Worm (Caenorhabditis elegans) whole organism, L2 larva: Measurements from ENCODE around the gene F38B2.2.

ENCODE experiments used
- C34F6.9 ChIP-seq: fragments of 150-350 bp; optimal IDR thresholded peaks from 2 replicates; lab custom pipeline; 2014; ENCODE audit warnings: missing biosample characterization, missing genetic modification characterization
- alr-1 ChIP-seq: fragments of 150-350 bp; optimal IDR thresholded peaks from 2 replicates; lab custom pipeline; 2014; ENCODE audit warnings: missing biosample characterization, missing genetic modification characterization
- blmp-1 ChIP-seq: sonication (generic microtip); optimal IDR thresholded peaks from 2 replicates; lab custom pipeline; 2017; ENCODE audit warnings: missing genetic modification characterization, mild to moderate bottlenecking, missing compliant biosample characterization, antibody characterized with exemption, moderate library complexity; ENCODE audit not compliant: insufficient read depth
- ceh-16 ChIP-seq: fragments of 150-350 bp; optimal IDR thresholded peaks from 2 replicates; lab custom pipeline; 2014; ENCODE audit warnings: missing biosample characterization, missing genetic modification characterization
- ceh-82 ChIP-seq: fragments of 150-350 bp; optimal IDR thresholded peaks from 2 replicates; lab custom pipeline; 2014; ENCODE audit warnings: missing biosample characterization, missing genetic modification characterization
- egl-27 ChIP-seq: sonication (generic microtip); optimal IDR thresholded peaks from 3 replicates; lab custom pipeline; 2017; ENCODE audit warnings: missing biosample characterization, missing genetic modification reagents, missing genetic modification characterization
- elt-1 ChIP-seq: fragments of 150-350 bp; optimal IDR thresholded peaks from 2 replicates; lab custom pipeline; 2014; ENCODE audit warnings: missing biosample characterization, missing genetic modification characterization
- elt-3 ChIP-seq: sonication (generic microtip); optimal IDR thresholded peaks from 2 replicates; lab custom pipeline; 2017; ENCODE audit warnings: missing biosample characterization, missing genetic modification characterization
- fos-1 ChIP-seq: fragments of 150-350 bp; optimal IDR thresholded peaks from 2 replicates; lab custom pipeline; 2014; ENCODE audit warnings: missing biosample characterization, missing genetic modification characterization
- gmeb-1 ChIP-seq: fragments of 150-350 bp; optimal IDR thresholded peaks from 2 replicates; lab custom pipeline; 2014; ENCODE audit warnings: missing biosample characterization, missing genetic modification characterization
- lin-11 ChIP-seq: fragments of 150-350 bp; sonication (generic microtip); optimal IDR thresholded peaks from 2 replicates; lab custom pipeline; 2014; ENCODE audit warnings: missing biosample characterization, missing genetic modification characterization, inconsistent platforms, mixed read lengths
- lin-13 ChIP-seq: fragments of 150-350 bp; optimal IDR thresholded peaks from 2 replicates; lab custom pipeline; 2014; ENCODE audit warnings: missing biosample characterization, missing genetic modification reagents, missing genetic modification characterization
- lin-39 ChIP-seq: fragments of 150-350 bp; optimal IDR thresholded peaks from 2 replicates; lab custom pipeline; 2014; ENCODE audit warnings: missing biosample characterization, missing genetic modification reagents, missing genetic modification characterization
- mab-5 ChIP-seq: fragments of 150-350 bp; optimal IDR thresholded peaks from 2 replicates; lab custom pipeline; 2014; ENCODE audit warnings: missing biosample characterization, missing genetic modification characterization
- mbf-1 ChIP-seq: sonication (generic microtip); optimal IDR thresholded peaks from 2 replicates; lab custom pipeline; 2017; ENCODE audit warnings: missing biosample characterization, missing genetic modification characterization
- mdl-1 ChIP-seq, 2 experiments: fragments of 150-350 bp in 1 of 2; sonication (generic microtip) in 1 of 2; optimal IDR thresholded peaks; 2 replicates each; lab custom pipeline; 2017; ENCODE audit warnings: missing biosample characterization in 2 of 2, missing genetic modification characterization in 2 of 2
- nhr-11 ChIP-seq: fragments of 150-350 bp; optimal IDR thresholded peaks from 2 replicates; lab custom pipeline; 2014; ENCODE audit warnings: missing biosample characterization, missing genetic modification characterization
- nhr-129 ChIP-seq: fragments of 150-350 bp; optimal IDR thresholded peaks from 2 replicates; lab custom pipeline; 2014; ENCODE audit warnings: missing biosample characterization, missing genetic modification characterization
- nhr-21 ChIP-seq: fragments of 150-350 bp; optimal IDR thresholded peaks from 2 replicates; lab custom pipeline; 2014; ENCODE audit warnings: missing biosample characterization, missing genetic modification characterization
- nhr-23 ChIP-seq: fragments of 150-350 bp; optimal IDR thresholded peaks from 2 replicates; lab custom pipeline; 2014; ENCODE audit warnings: missing biosample characterization, missing genetic modification reagents, missing genetic modification characterization
- nhr-237 ChIP-seq: fragments of 150-350 bp; optimal IDR thresholded peaks from 2 replicates; lab custom pipeline; 2014; ENCODE audit warnings: missing biosample characterization, missing genetic modification characterization
- nhr-25 ChIP-seq: fragments of 150-350 bp; sonication (generic microtip); optimal IDR thresholded peaks from 3 replicates; lab custom pipeline; 2014; ENCODE audit warnings: missing biosample characterization, missing genetic modification characterization
- nhr-6 ChIP-seq: fragments of 150-350 bp; optimal IDR thresholded peaks from 2 replicates; lab custom pipeline; 2014; ENCODE audit warnings: missing biosample characterization, missing genetic modification characterization
- peb-1 ChIP-seq: fragments of 150-350 bp; optimal IDR thresholded peaks from 2 replicates; lab custom pipeline; 2014; ENCODE audit warnings: missing biosample characterization, missing genetic modification characterization
- sem-4 ChIP-seq: fragments of 150-350 bp; optimal IDR thresholded peaks from 2 replicates; lab custom pipeline; 2014; ENCODE audit warnings: missing biosample characterization, missing genetic modification reagents, missing genetic modification characterization
- skn-1 ChIP-seq: sonication (generic microtip); optimal IDR thresholded peaks from 2 replicates; lab custom pipeline; 2017; ENCODE audit warnings: missing biosample characterization, missing genetic modification characterization
- sma-9 ChIP-seq, 2 experiments: fragments of 150-350 bp in 1 of 2; sonication (generic microtip) in 1 of 2; optimal IDR thresholded peaks; 2 replicates each; lab custom pipeline; 2014 to 2016; ENCODE audit warnings: missing genetic modification characterization in 2 of 2, mild to moderate bottlenecking in 1 of 2, missing biosample characterization in 1 of 2, missing compliant biosample characterization in 1 of 2, missing genetic modification reagents in 1 of 2, moderate library complexity in 1 of 2
- unc-39 ChIP-seq: fragments of 150-350 bp; optimal IDR thresholded peaks from 2 replicates; lab custom pipeline; 2014; ENCODE audit warnings: missing biosample characterization, missing genetic modification characterization
- unc-55 ChIP-seq: fragments of 150-350 bp; sonication (generic microtip); optimal IDR thresholded peaks from 3 replicates; lab custom pipeline; 2014; ENCODE audit warnings: missing biosample characterization, missing genetic modification reagents, missing genetic modification characterization
- ztf-1 ChIP-seq: fragments of 200-800 bp; sonication (Bioruptor generic); conservative IDR thresholded peaks from 2 replicates; pipeline ENCODE4 v1.3.6; 2022; ENCODE audit warnings: missing genetic modification characterization, missing compliant biosample characterization
- ztf-11 ChIP-seq: sonication (generic microtip); optimal IDR thresholded peaks from 2 replicates; lab custom pipeline; 2017; ENCODE audit warnings: missing biosample characterization, missing genetic modification characterization
- ztf-4 ChIP-seq: fragments of 150-350 bp; optimal IDR thresholded peaks from 2 replicates; lab custom pipeline; 2014; ENCODE audit warnings: missing biosample characterization, missing genetic modification characterization

The F38B2.2 gene

DNA sequence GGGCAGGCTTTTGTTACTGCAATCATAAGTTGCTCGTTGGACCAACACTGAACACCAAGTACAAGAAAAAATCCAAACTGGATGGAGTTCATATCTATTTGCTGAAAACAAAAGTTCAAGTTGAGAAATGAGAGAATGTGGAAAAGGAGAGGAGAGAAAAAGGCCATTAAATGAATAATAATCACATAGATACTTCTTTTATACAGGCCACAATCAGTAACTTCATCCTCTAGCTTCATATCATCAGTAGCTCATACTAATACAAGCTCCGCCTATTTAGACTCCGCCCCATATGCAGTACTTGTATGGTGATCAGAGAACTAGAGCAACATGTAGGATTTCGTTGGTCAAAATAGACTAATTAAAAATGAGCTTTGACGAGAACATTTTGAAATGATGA, at the start of gene F38B2.2:
Gene F38B2.2 (minus strand): TSS at position 101 of the 400 bp plus-strand sequence.
- TF ChIP-seq sma-9 (GFP tag; optimal IDR thresholded peaks at IDR 0.05; lab: Kevin White, UChicago), result no peak
- TF ChIP-seq sma-9 (tag; optimal IDR thresholded peaks at IDR 0.05; lab: Kevin White, UChicago), result no peak
- TF ChIP-seq fos-1 (tag; lab: Kevin White, UChicago), result no peak
- TF ChIP-seq ceh-16 (tag; lab: Kevin White, UChicago), result no peak
- TF ChIP-seq lin-39, result no peak
- no peak for TF ChIP-seq egl-27
- no peak for TF ChIP-seq alr-1
- no peak for TF ChIP-seq skn-1 (tag; lab: Kevin White, UChicago)
- TF ChIP-seq mdl-1 (tag; optimal IDR thresholded peaks at IDR 0.05; lab: Kevin White, UChicago), result no peak
- no peak for TF ChIP-seq gmeb-1 (tag; lab: Kevin White, UChicago)
- TF ChIP-seq C34F6.9 (tag; lab: Kevin White, UChicago), result no peak
- no peak for TF ChIP-seq nhr-237 (tag; lab: Kevin White, UChicago)

DNA sequence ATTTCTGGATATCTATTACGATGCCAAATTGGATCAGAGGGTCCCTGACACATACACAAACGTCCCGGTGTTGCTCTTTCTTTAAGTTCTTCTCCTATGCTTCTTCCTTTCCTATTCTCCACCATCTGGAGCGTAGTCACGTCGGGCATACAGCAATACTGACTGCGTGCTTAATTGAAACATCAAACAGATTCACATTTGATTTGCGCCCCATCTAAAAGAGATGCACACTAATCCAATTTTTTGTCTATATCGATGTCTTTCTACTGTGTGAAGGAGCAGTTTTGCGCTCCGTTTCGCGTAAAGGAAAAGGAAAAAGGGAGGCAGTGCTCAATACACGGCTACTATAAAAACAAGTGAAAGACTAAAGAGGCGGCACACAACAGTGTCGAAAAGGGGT, 49.5 kb upstream of the F38B2.2 start:
- TF ChIP-seq mbf-1 (no peak), lin-39 (no peak), elt-1 (no peak), egl-27 (no peak), ztf-4 (tag; lab: Kevin White, UChicago) (no peak), sem-4 (no peak), elt-3 (no peak), nhr-129 (tag; lab: Kevin White, UChicago) (no peak), unc-39 (no peak), ceh-82 (tag; lab: Kevin White, UChicago) (no peak)

DNA sequence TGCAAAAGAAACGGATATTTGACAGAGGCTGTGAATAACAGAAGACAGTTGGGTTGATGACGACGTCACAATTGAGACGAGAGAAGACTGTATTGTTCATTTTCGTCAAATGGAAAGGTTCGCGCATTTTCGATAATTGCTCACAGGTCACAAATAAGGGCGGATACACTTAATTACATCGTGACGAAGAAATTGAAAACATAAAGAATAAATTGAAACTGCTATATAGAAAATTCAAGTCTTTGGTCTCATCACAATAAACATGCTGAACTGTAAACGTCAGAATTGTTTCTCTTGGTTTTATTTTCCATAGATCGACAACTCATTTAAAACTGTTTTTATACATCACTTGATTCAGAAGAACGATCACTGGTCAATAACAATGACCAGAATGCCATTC, 47.7 kb upstream of the F38B2.2 start, which contains the start of gene ZK455.5:
Gene ZK455.5 (minus strand): TSS at position 101 of the 400 bp plus-strand sequence.
- no peak for TF ChIP-seq ztf-4 (tag; lab: Kevin White, UChicago)
- TF ChIP-seq fos-1 (tag; lab: Kevin White, UChicago), result no peak
- TF ChIP-seq unc-55 (GFP tag; lab: Kevin White, UChicago), result no peak
- TF ChIP-seq elt-3, result no peak
- TF ChIP-seq lin-39, result no peak
- no peak for TF ChIP-seq lin-13 (GFP tag; lab: Kevin White, UChicago)
- TF ChIP-seq blmp-1 (tag; lab: Kevin White, UChicago), result no peak
- no peak for TF ChIP-seq nhr-237 (tag; lab: Kevin White, UChicago)
- TF ChIP-seq alr-1, result no peak
- no peak for TF ChIP-seq ztf-11 (tag; lab: Kevin White, UChicago)

DNA sequence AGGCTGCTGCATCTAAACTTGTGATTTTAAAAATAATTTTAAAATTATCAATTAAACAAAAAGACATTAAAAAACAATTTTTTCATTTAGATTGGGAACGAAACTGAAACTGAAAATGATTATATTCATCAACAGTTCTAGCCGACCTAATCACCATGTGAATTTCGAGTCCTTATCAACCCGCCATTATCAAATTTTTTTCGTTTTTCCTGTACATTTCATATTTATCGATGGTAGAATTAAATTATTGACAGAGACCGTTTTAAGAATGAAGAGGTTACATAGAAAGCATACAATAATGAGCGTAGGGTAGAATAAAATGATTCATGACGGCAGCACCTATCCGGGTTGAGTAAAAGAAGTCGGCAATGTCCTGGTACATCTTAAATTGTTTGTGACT, 45.1 kb upstream of the F38B2.2 start, which contains the start of gene asm-2:
Gene asm-2 (minus strand): TSS at position 12 of the 400 bp plus-strand sequence.
- TF ChIP-seq unc-39 (no peak), nhr-11 (tag; lab: Kevin White, UChicago) (no peak), elt-3 (no peak), nhr-23 (tag; lab: Kevin White, UChicago) (no peak), nhr-6 (tag; lab: Kevin White, UChicago) (no peak), peb-1 (tag; lab: Kevin White, UChicago) (no peak), gmeb-1 (tag; lab: Kevin White, UChicago) (no peak), mab-5 (tag; lab: Kevin White, UChicago) (no peak), lin-13 (GFP tag; lab: Kevin White, UChicago) (no peak), alr-1 (no peak), sma-9 (GFP tag; optimal IDR thresholded peaks at IDR 0.05; lab: Kevin White, UChicago) (peak; percentile 38), sma-9 (tag; optimal IDR thresholded peaks at IDR 0.05; lab: Kevin White, UChicago) (no peak), lin-11 (no peak), ztf-11 (tag; lab: Kevin White, UChicago) (no peak), nhr-25 (tag; lab: Kevin White, UChicago) (no peak), fos-1 (tag; lab: Kevin White, UChicago) (peak; percentile 81), nhr-21 (tag; lab: Kevin White, UChicago) (no peak)

DNA sequence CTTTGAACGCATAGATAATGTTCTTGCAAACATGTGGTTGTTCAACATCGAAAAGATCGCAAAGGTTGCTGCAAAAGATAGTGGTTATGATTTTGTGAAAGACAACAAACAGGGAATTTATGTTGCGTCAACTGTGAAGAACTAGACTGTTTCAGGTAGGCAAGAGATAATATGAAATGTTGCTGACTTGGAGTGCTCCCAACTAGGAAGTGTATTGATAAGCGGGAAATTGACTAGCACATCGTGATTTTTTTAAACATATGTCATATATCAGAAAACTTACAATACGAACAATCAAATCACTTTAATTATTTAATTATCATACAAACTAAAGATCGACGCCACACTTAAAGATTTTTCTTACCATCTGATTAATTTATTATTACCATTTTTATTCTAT, 44.0 kb upstream of the F38B2.2 start:
- TF ChIP-seq nhr-21 (tag; lab: Kevin White, UChicago), result no peak
- TF ChIP-seq lin-39, result no peak
- TF ChIP-seq fos-1 (tag; lab: Kevin White, UChicago), result peak; percentile 17

DNA sequence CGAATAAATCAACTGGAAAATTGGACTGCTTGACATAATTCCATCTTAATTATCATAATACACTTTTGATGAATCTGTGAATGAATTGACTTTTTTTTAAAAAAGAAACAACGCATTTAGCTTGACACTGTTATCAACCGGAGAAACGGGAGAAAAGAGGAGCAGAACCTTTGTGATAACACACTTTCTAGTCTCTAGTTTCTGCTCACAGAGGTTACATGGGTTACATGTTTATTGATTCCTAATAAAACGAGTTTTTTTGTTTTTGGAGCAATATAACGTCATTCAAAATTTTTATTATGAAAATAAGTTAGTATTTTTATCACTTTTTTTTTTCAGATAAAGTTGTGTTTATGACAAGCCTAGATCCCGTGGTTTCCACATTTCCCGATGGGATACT, 38.8 kb upstream of the F38B2.2 start, which contains the start of gene hizr-1:
Gene hizr-1 (plus strand): TSS at position 340 of the 400 bp plus-strand sequence.
- TF ChIP-seq ztf-1 (no peak), fos-1 (tag; lab: Kevin White, UChicago) (peak; percentile 43)
